Worm (Caenorhabditis elegans): ENCODE measurements around the gene gcy-21.

- TF ChIP-seq sea-1 (GFP tag; conservative IDR thresholded peaks at IDR 0.05): no peak
- TF ChIP-seq ama-1 (optimal IDR thresholded peaks at IDR 0.05): no peak
- no peak for TF ChIP-seq ceh-13 (GFP tag; optimal IDR thresholded peaks at IDR 0.05)
- no peak for TF ChIP-seq aly-1 (tag; optimal IDR thresholded peaks at IDR 0.05)
- TF ChIP-seq hnd-1 (tag; optimal IDR thresholded peaks at IDR 0.05): no peak
- TF ChIP-seq tra-4 (tag; optimal IDR thresholded peaks at IDR 0.05): no peak
- no peak for TF ChIP-seq tbx-11 (GFP tag; IDR thresholded peaks at IDR 0.05)
- TF ChIP-seq tbx-37 (GFP tag; conservative IDR thresholded peaks at IDR 0.05): no peak
- TF ChIP-seq pes-1 (GFP tag; IDR thresholded peaks at IDR 0.05): no peak
- TF ChIP-seq B0310.2 (tag; optimal IDR thresholded peaks at IDR 0.05): no peak
- TF ChIP-seq F13C5.2 (tag; optimal IDR thresholded peaks at IDR 0.05): no peak
- TF ChIP-seq flt-1 (GFP tag; IDR thresholded peaks at IDR 0.05): no peak
- no peak for TF ChIP-seq scrt-1 (GFP tag; IDR thresholded peaks at IDR 0.05)
Observed at ce11 chrII:2644498-2644897, 15.0 kb upstream of the gcy-21 start, which contains the start of gene F22E5.11.
